Worm (Caenorhabditis elegans): ENCODE data around the gene kin-20.

DNA sequence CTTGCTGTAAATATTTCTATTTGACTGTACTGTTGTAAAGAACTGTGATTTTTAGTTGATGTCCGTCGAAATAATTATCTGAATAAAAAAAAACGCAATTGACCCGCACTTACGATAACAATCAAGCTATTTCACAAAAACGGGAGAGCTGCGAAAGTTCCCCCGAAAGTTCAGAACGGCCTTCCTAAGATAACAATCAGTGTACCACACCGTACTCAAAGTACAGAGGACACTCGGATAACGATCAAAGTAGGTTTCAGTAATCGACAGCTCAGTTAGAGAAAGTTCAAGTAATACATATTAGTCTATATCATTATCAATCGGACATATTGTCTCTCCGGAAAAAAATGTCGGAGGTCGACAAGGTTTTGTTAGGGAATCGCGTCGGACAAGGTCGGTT, 33.4 kb upstream of the kin-20 start:
- TF ChIP-seq mep-1 (tag; optimal IDR thresholded peaks at IDR 0.05), result no peak
- TF ChIP-seq dpl-1 (GFP tag; optimal IDR thresholded peaks at IDR 0.05), result no peak
- no peak for TF ChIP-seq nhr-28 (tag; optimal IDR thresholded peaks at IDR 0.05)
- TF ChIP-seq ceh-8 (GFP tag; optimal IDR thresholded peaks at IDR 0.05), result no peak
- no peak for TF ChIP-seq mdl-1 (tag; optimal IDR thresholded peaks at IDR 0.05)
- TF ChIP-seq lin-39 (tag; optimal IDR thresholded peaks at IDR 0.05), result no peak
- no peak for TF ChIP-seq rnt-1 (tag; optimal IDR thresholded peaks at IDR 0.05)
- no peak for TF ChIP-seq aha-1 (tag; optimal IDR thresholded peaks at IDR 0.05)
- TF ChIP-seq nhr-85 (tag), result no peak
- TF ChIP-seq lsy-2 (tag; optimal IDR thresholded peaks at IDR 0.05), result no peak
- no peak for TF ChIP-seq fkh-8 (tag; optimal IDR thresholded peaks at IDR 0.05)
- TF ChIP-seq egl-27 (tag; optimal IDR thresholded peaks at IDR 0.05), result no peak

Data from whole organism, L1 larva.